Worm (Caenorhabditis elegans) whole organism, mixed stage, embryonic: ENCODE results near the gene M79.2.

Experiments used
- M03D4.4 ChIP-seq: sonication (generic microtip); optimal IDR thresholded peaks from 2 replicates; lab custom pipeline; 2017; ENCODE audit warnings: mild to moderate bottlenecking, missing genetic modification characterization, missing compliant biosample characterization
- bed-3 ChIP-seq: fragments of 200-800 bp; sonication (Bioruptor generic); optimal IDR thresholded peaks from 3 replicates; lab custom pipeline; 2018; ENCODE audit warnings: mild to moderate bottlenecking, missing genetic modification characterization, moderate library complexity, missing compliant biosample characterization
- blmp-1 ChIP-seq: fragments of 150-350 bp; optimal IDR thresholded peaks from 2 replicates; lab custom pipeline; 2014; ENCODE audit warnings: missing biosample characterization, missing genetic modification characterization
- ceh-39 ChIP-seq: fragments of 150-350 bp; optimal IDR thresholded peaks from 2 replicates; lab custom pipeline; 2014; ENCODE audit warnings: missing biosample characterization, missing genetic modification characterization
- ceh-43 ChIP-seq: fragments of 200-800 bp; sonication (Bioruptor generic); optimal IDR thresholded peaks from 2 replicates; lab custom pipeline; 2018; ENCODE audit warnings: mild to moderate bottlenecking, missing genetic modification characterization, moderate library complexity, missing compliant biosample characterization
- ceh-83 ChIP-seq: fragments of 200-800 bp; sonication (Bioruptor generic); optimal IDR thresholded peaks from 2 replicates; lab custom pipeline; 2018; ENCODE audit warnings: mild to moderate bottlenecking, missing genetic modification characterization, missing compliant biosample characterization
- ces-1 ChIP-seq: fragments of 150-350 bp; optimal IDR thresholded peaks from 2 replicates; lab custom pipeline; 2014; ENCODE audit warnings: missing biosample characterization, missing genetic modification reagents, missing genetic modification characterization
- cnd-1 ChIP-seq: fragments of 200-800 bp; sonication (Bioruptor generic); optimal IDR thresholded peaks from 2 replicates; lab custom pipeline; 2018; ENCODE audit warnings: mild to moderate bottlenecking, missing genetic modification characterization, missing compliant biosample characterization
- drap-1 ChIP-seq: fragments of 200-800 bp; sonication (Bioruptor generic); optimal IDR thresholded peaks from 3 replicates; lab custom pipeline; 2018; ENCODE audit warnings: mild to moderate bottlenecking, missing genetic modification characterization, missing compliant biosample characterization
- elt-1 ChIP-seq: sonication (generic microtip); optimal IDR thresholded peaks from 2 replicates; lab custom pipeline; 2017; ENCODE audit warnings: missing genetic modification characterization, mild to moderate bottlenecking, missing compliant biosample characterization, antibody characterized with exemption, moderate library complexity, borderline replicate concordance; ENCODE audit not compliant: insufficient read depth
- elt-3 ChIP-seq: fragments of 150-350 bp; optimal IDR thresholded peaks from 2 replicates; lab custom pipeline; 2014; ENCODE audit warnings: missing biosample characterization, missing genetic modification characterization
- flh-1 ChIP-seq: fragments of 200-800 bp; sonication (Bioruptor generic); optimal IDR thresholded peaks from 2 replicates; lab custom pipeline; 2018; ENCODE audit warnings: mild to moderate bottlenecking, missing genetic modification characterization, moderate library complexity, missing compliant biosample characterization
- ham-2 ChIP-seq: fragments of 200-800 bp; sonication (Bioruptor generic); optimal IDR thresholded peaks from 2 replicates; lab custom pipeline; 2018; ENCODE audit warnings: mild to moderate bottlenecking, missing genetic modification characterization, missing compliant biosample characterization
- hlh-1 ChIP-seq: fragments of 150-350 bp; optimal IDR thresholded peaks from 2 replicates; lab custom pipeline; 2014; ENCODE audit warnings: missing biosample characterization, missing genetic modification reagents, missing genetic modification characterization
- lin-13 ChIP-seq: fragments of 150-350 bp; optimal IDR thresholded peaks from 2 replicates; lab custom pipeline; 2014; ENCODE audit warnings: missing biosample characterization, missing genetic modification characterization
- lin-32 ChIP-seq: fragments of 200-800 bp; sonication (Bioruptor generic); optimal IDR thresholded peaks from 2 replicates; lab custom pipeline; 2018; ENCODE audit warnings: mild to moderate bottlenecking, missing genetic modification characterization, missing compliant biosample characterization
- lsy-2 ChIP-seq: fragments of 150-350 bp; optimal IDR thresholded peaks from 2 replicates; lab custom pipeline; 2014; ENCODE audit warnings: missing biosample characterization, missing genetic modification characterization
- mab-5 ChIP-seq: fragments of 150-350 bp; optimal IDR thresholded peaks from 2 replicates; lab custom pipeline; 2014; ENCODE audit warnings: missing biosample characterization, missing genetic modification characterization
- mep-1 ChIP-seq: fragments of 150-350 bp; optimal IDR thresholded peaks from 2 replicates; lab custom pipeline; 2017; ENCODE audit warnings: missing biosample characterization, missing genetic modification reagents, missing genetic modification characterization, inconsistent platforms
- nhr-12 ChIP-seq: fragments of 150-350 bp; optimal IDR thresholded peaks from 2 replicates; lab custom pipeline; 2014; ENCODE audit warnings: missing biosample characterization, missing genetic modification characterization
- nhr-2 ChIP-seq: fragments of 150-350 bp; optimal IDR thresholded peaks from 2 replicates; lab custom pipeline; 2014; ENCODE audit warnings: missing biosample characterization, missing genetic modification characterization
- nhr-237 ChIP-seq: fragments of 150-350 bp; optimal IDR thresholded peaks from 2 replicates; lab custom pipeline; 2014; ENCODE audit warnings: missing biosample characterization, missing genetic modification characterization
- nhr-76 ChIP-seq: sonication (generic microtip); optimal IDR thresholded peaks from 2 replicates; lab custom pipeline; 2017; ENCODE audit warnings: missing biosample characterization, missing genetic modification characterization
- pha-4 ChIP-seq: fragments of 150-350 bp; optimal IDR thresholded peaks from 2 replicates; lab custom pipeline; 2018; ENCODE audit warnings: missing biosample characterization, missing genetic modification reagents, missing genetic modification characterization
- sptf-1 ChIP-seq: sonication (generic microtip); optimal IDR thresholded peaks from 2 replicates; lab custom pipeline; 2017; ENCODE audit warnings: mild to moderate bottlenecking, missing genetic modification characterization, moderate library complexity, missing compliant biosample characterization
- tbx-8 ChIP-seq: fragments of 200-800 bp; sonication (Bioruptor generic); optimal IDR thresholded peaks from 2 replicates; lab custom pipeline; 2018; ENCODE audit warnings: mild to moderate bottlenecking, missing genetic modification characterization, moderate library complexity, missing compliant biosample characterization
- unc-120 ChIP-seq: sonication (generic microtip); optimal IDR thresholded peaks from 2 replicates; lab custom pipeline; 2017; ENCODE audit warnings: missing genetic modification characterization, missing compliant biosample characterization; ENCODE audit not compliant: poor library complexity, severe bottlenecking
- unc-39 ChIP-seq: fragments of 150-350 bp; optimal IDR thresholded peaks from 2 replicates; lab custom pipeline; 2014; ENCODE audit warnings: missing biosample characterization, missing genetic modification characterization
- unc-62 ChIP-seq: fragments of 150-350 bp; optimal IDR thresholded peaks from 2 replicates; lab custom pipeline; 2014; ENCODE audit warnings: missing biosample characterization, missing genetic modification reagents, missing genetic modification characterization
- zip-8 ChIP-seq: fragments of 150-350 bp; optimal IDR thresholded peaks from 2 replicates; lab custom pipeline; 2014; ENCODE audit warnings: missing biosample characterization, missing genetic modification characterization
- ztf-11 ChIP-seq: fragments of 150-350 bp; optimal IDR thresholded peaks from 2 replicates; lab custom pipeline; 2014; ENCODE audit warnings: missing biosample characterization, missing genetic modification characterization

The M79.2 gene

ce11 chrX:10617815-10618214, 10.8 kb downstream of the M79.2 start:
- TF ChIP-seq ceh-83 (GFP tag; lab: Kevin White, UChicago) (no peak), cnd-1 (tag; lab: Kevin White, UChicago) (no peak), flh-1 (GFP tag; lab: Kevin White, UChicago) (no peak), lin-13 (tag; lab: Kevin White, UChicago) (no peak), ceh-39 (tag; lab: Kevin White, UChicago) (no peak), ham-2 (GFP tag; lab: Kevin White, UChicago) (no peak), ces-1 (GFP tag; lab: Kevin White, UChicago) (no peak), bed-3 (no peak), elt-1 (tag; lab: Kevin White, UChicago) (no peak), mab-5 (tag; lab: Kevin White, UChicago) (no peak), blmp-1 (tag; lab: Kevin White, UChicago) (no peak), drap-1 (no peak), elt-3 (no peak), unc-39 (no peak), sptf-1 (tag; lab: Kevin White, UChicago) (no peak), M03D4.4 (no peak), lin-32 (GFP tag; lab: Kevin White, UChicago) (no peak), ztf-11 (no peak)

- peak; percentile 44 for TF ChIP-seq unc-120 (tag; lab: Kevin White, UChicago)
- TF ChIP-seq lsy-2 (tag; lab: Kevin White, UChicago), result no peak
- peak; percentile 92 for TF ChIP-seq ces-1 (GFP tag; lab: Kevin White, UChicago)
Observed at ce11 chrX:10616041-10616440, 12.6 kb downstream of the M79.2 start.

- TF ChIP-seq tbx-8 (GFP tag; lab: Kevin White, UChicago), result no peak
- peak; percentile 71 for TF ChIP-seq unc-62 (GFP tag; lab: Kevin White, UChicago)
- TF ChIP-seq mab-5 (tag; lab: Kevin White, UChicago), result peak; percentile 56
- no peak for TF ChIP-seq nhr-237 (tag; lab: Kevin White, UChicago)
Observed at ce11 chrX:10612355-10612754, 16.3 kb downstream of the M79.2 start.

ce11 chrX:10609878-10610277, 18.7 kb downstream of the M79.2 start:
- no peak for TF ChIP-seq ham-2 (GFP tag; lab: Kevin White, UChicago)
- no peak for TF ChIP-seq ces-1 (GFP tag; lab: Kevin White, UChicago)
- no peak for TF ChIP-seq pha-4 (tag; lab: Kevin White, UChicago)
- no peak for TF ChIP-seq ceh-39 (tag; lab: Kevin White, UChicago)
- TF ChIP-seq zip-8 (tag; lab: Kevin White, UChicago), result no peak
- TF ChIP-seq ceh-83 (GFP tag; lab: Kevin White, UChicago), result no peak
- no peak for TF ChIP-seq mep-1
- no peak for TF ChIP-seq bed-3

- TF ChIP-seq hlh-1 (tag; lab: Kevin White, UChicago) (no peak), unc-120 (tag; lab: Kevin White, UChicago) (no peak), unc-39 (no peak), M03D4.4 (no peak), cnd-1 (tag; lab: Kevin White, UChicago) (no peak), nhr-2 (no peak), flh-1 (GFP tag; lab: Kevin White, UChicago) (no peak), nhr-76 (tag; lab: Kevin White, UChicago) (no peak), mep-1 (no peak), unc-62 (GFP tag; lab: Kevin White, UChicago) (no peak), nhr-12 (tag; lab: Kevin White, UChicago) (no peak), ham-2 (GFP tag; lab: Kevin White, UChicago) (no peak), ceh-43 (GFP tag; lab: Kevin White, UChicago) (no peak), bed-3 (no peak), nhr-237 (tag; lab: Kevin White, UChicago) (no peak)
Observed at ce11 chrX:10604386-10604785, 24.2 kb downstream of the M79.2 start, which contains the start of gene flp-19. TSS of gene flp-19 (plus strand) at chrX:10604686.
